Fruit fly (Drosophila melanogaster): ENCODE data around the gene CG8607.

Gene CG8607

DNA sequence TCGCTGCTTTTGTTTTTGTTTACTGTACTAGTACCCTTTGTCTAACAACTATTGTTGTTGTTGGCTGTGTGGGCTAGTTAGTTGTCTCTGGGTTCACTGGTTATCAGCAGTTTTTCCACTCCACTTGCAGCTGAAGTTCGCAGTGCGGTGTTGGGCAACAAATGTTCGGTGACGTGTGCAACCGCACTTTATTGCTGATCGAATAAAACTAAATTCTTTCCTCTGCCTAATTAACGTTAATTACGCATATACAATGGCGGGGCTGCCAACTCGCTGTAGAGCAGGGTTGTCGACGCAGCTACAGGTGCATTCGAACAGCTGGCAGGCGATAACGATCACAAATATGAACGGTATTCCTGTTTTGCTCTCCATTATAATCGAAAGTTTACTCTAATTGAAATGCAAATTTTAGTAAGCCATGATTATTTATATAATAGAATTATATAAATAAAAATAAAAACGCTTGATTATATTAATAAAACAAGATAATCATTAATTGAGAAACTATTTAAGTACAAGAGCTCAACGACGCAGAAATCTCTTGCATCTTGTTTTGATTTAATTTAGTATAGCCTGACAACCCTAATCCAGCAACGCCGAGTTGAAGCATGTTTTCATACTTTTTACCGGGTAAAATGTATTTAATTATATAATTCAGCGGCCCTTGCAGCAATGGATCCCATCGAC, 8.8 kb downstream of the CG8607 start, which contains the start of the genes mrva, CG42307 and mus312 (continued):
- TF ChIP-seq CG15269 (tag; optimal IDR thresholded peaks at IDR 0.05): peak; percentile 95
- no peak for TF ChIP-seq Asciz (GFP tag; optimal IDR thresholded peaks at IDR 0.05)
- peak; percentile 54 for TF ChIP-seq slou (GFP tag; optimal IDR thresholded peaks at IDR 0.05)
- peak; percentile 57 for TF ChIP-seq CG18011 (GFP tag; optimal IDR thresholded peaks at IDR 0.05)
- no peak; the same call in 1 of the 2 replicates for TF ChIP-seq hbn (GFP tag; IDR thresholded peaks at IDR 0.05; ENCODE audit: partially characterized antibody)
- TF ChIP-seq CG10431 (GFP tag; optimal IDR thresholded peaks at IDR 0.05): peak; percentile 75
- peak; percentile 4 for TF ChIP-seq CTCF (GFP tag; optimal IDR thresholded peaks at IDR 0.05)
- TF ChIP-seq CG11085 (GFP tag; IDR thresholded peaks at IDR 0.05): peak; percentile 71
- TF ChIP-seq Abd-B (GFP tag; optimal IDR thresholded peaks at IDR 0.05): peak; percentile 90

- TF ChIP-seq mam (GFP tag; optimal IDR thresholded peaks at IDR 0.05): peak; percentile 3
- TF ChIP-seq CG30020 (tag; optimal IDR thresholded peaks at IDR 0.05): peak; percentile 7
- peak; percentile 66 for TF ChIP-seq CG3065 (GFP tag; optimal IDR thresholded peaks at IDR 0.05)
- TF ChIP-seq vnd (GFP tag; IDR thresholded peaks at IDR 0.05; ENCODE audit: partially characterized antibody): no peak
- TF ChIP-seq HLHmδ (GFP tag; optimal IDR thresholded peaks at IDR 0.05): no peak
- TF ChIP-seq Sin3A (optimal IDR thresholded peaks at IDR 0.05): peak; percentile 10
- TF ChIP-seq CG10267 (tag; optimal IDR thresholded peaks at IDR 0.05): peak; percentile 47
- peak; percentile 53 for TF ChIP-seq CG2129 (GFP tag; IDR thresholded peaks at IDR 0.05; ENCODE audit: partially characterized antibody)
- TF ChIP-seq dm (GFP tag; optimal IDR thresholded peaks at IDR 0.05): peak; percentile 54
- no peak for TF ChIP-seq Ptx1 (GFP tag; IDR thresholded peaks at IDR 0.05)
- peak; percentile 52 for TF ChIP-seq CG14710 (tag; optimal IDR thresholded peaks at IDR 0.05)
- peak; percentile 53 for TF ChIP-seq gcm (GFP tag; optimal IDR thresholded peaks at IDR 0.05)
- TF ChIP-seq gsb-n (tag; optimal IDR thresholded peaks at IDR 0.05): peak; percentile 89
- peak; percentile 7 for TF ChIP-seq CG17186 (GFP tag; optimal IDR thresholded peaks at IDR 0.05)
- TF ChIP-seq Nf-YC (tag; optimal IDR thresholded peaks at IDR 0.05): peak; percentile 10
- no peak for TF ChIP-seq nau (GFP tag; optimal IDR thresholded peaks at IDR 0.05)
- peak; percentile 93 for TF ChIP-seq YL-1 (GFP tag; optimal IDR thresholded peaks at IDR 0.05)
- no peak for TF ChIP-seq CG4854 (GFP tag; optimal IDR thresholded peaks at IDR 0.05)
- TF ChIP-seq CG11504 (tag; optimal IDR thresholded peaks at IDR 0.05): peak; percentile 98
- peak; percentile 4 for TF ChIP-seq CG12659 (GFP tag; optimal IDR thresholded peaks at IDR 0.05)
- TF ChIP-seq CG13624 (GFP tag; optimal IDR thresholded peaks at IDR 0.05): no peak
- TF ChIP-seq MESR4 (GFP tag; optimal IDR thresholded peaks at IDR 0.05): peak; percentile 98
- TF ChIP-seq CG12236 (GFP tag; optimal IDR thresholded peaks at IDR 0.05): no peak
- TF ChIP-seq CG4424 (GFP tag; optimal IDR thresholded peaks at IDR 0.05): peak; percentile 14
- peak; percentile 62 for TF ChIP-seq unc-4 (GFP tag; IDR thresholded peaks at IDR 0.05; ENCODE audit: partially characterized antibody)
- TF ChIP-seq BEAF-32 (GFP tag; optimal IDR thresholded peaks at IDR 0.05): peak; percentile 74
- TF ChIP-seq stc (GFP tag; IDR thresholded peaks at IDR 0.05): no peak
- peak in 1 of 2 experiments; percentile 15 for TF ChIP-seq Hr51 (GFP tag; optimal IDR thresholded peaks at IDR 0.05)
- TF ChIP-seq odd (GFP tag; optimal IDR thresholded peaks at IDR 0.05): no peak
- TF ChIP-seq eyg (GFP tag; optimal IDR thresholded peaks at IDR 0.05): no peak
- peak; percentile 56; the same call in 1 of the 3 replicates for TF ChIP-seq knrl (GFP tag; IDR thresholded peaks at IDR 0.05; ENCODE audit: partially characterized antibody)
- no peak for TF ChIP-seq br (optimal IDR thresholded peaks at IDR 0.05)
- TF ChIP-seq zen (tag; optimal IDR thresholded peaks at IDR 0.05): peak; percentile 6
- TF ChIP-seq jigr1 (GFP tag; IDR thresholded peaks at IDR 0.05): no peak
- TF ChIP-seq H15 (GFP tag; IDR thresholded peaks at IDR 0.05): no peak
- TF ChIP-seq nerfin-1 (tag; optimal IDR thresholded peaks at IDR 0.05): no peak
- peak; percentile 19 for TF ChIP-seq sug (tag; optimal IDR thresholded peaks at IDR 0.05)
- TF ChIP-seq esg (GFP tag; conservative IDR thresholded peaks at IDR 0.05): no peak
- no peak for TF ChIP-seq NK7.1 (GFP tag; optimal IDR thresholded peaks at IDR 0.05)
Observed at dm6 chr3L:7334990-7335389, 15.1 kb downstream of the CG8607 start, which contains the start of the genes wrm1 and wrm2. TSS of gene wrm1 (minus strand) at chr3L:7335226. TSS of gene wrm2 (minus strand) at chr3L:7335226.
